Worm (Caenorhabditis elegans): ENCODE results near the gene sfxn-1.3.

ce11 chrV:15685599-15685998 is 41.0 kb upstream of the sfxn-1.3 start, which contains the start of gene nhr-196:
- no peak for TF ChIP-seq ZK546.5 (tag; optimal IDR thresholded peaks at IDR 0.05)
- TF ChIP-seq skn-1 (tag; optimal IDR thresholded peaks at IDR 0.05), result no peak
- TF ChIP-seq blmp-1 (tag; optimal IDR thresholded peaks at IDR 0.05; ENCODE audit: insufficient read depth), result no peak
- TF ChIP-seq R02D3.7 (tag; optimal IDR thresholded peaks at IDR 0.05), result no peak
- no peak for TF ChIP-seq unc-62 (GFP tag; optimal IDR thresholded peaks at IDR 0.05)
- TF ChIP-seq elt-1 (tag; optimal IDR thresholded peaks at IDR 0.05), result no peak
- no peak for TF ChIP-seq aly-2 (tag; optimal IDR thresholded peaks at IDR 0.05)
- no peak for TF ChIP-seq lin-39 (tag; optimal IDR thresholded peaks at IDR 0.05)
- TF ChIP-seq mdl-1 (tag; optimal IDR thresholded peaks at IDR 0.05), result no peak

Data from whole organism, L2 larva.